Fruit fly (Drosophila melanogaster) whole organism, prepupa: ENCODE data around the gene CG42465.
A peak's percentile ranks its signal among the peaks of the same experiment; 100 is the strongest.

Experiments
- CG10669 ChIP-seq: fragments of 200-800 bp; sonication (Bioruptor generic); optimal IDR thresholded peaks from 3 replicates; lab custom pipeline; 2018; ENCODE audit warnings: missing biosample characterization, mild to moderate bottlenecking, missing genetic modification characterization, moderate library complexity
- CG1621 ChIP-seq: fragments of 200-800 bp; sonication (Bioruptor generic); optimal IDR thresholded peaks from 3 replicates; lab custom pipeline; 2018; ENCODE audit warnings: missing biosample characterization, mild to moderate bottlenecking, missing genetic modification characterization
- CG16779 ChIP-seq: fragments of 200-800 bp; sonication (Bioruptor generic); optimal IDR thresholded peaks from 3 replicates; lab custom pipeline; 2017; ENCODE audit warnings: missing biosample characterization, mild to moderate bottlenecking, missing genetic modification characterization
- CG3032 ChIP-seq: fragments of 200-800 bp; optimal IDR thresholded peaks from 2 replicates; lab custom pipeline; 2019; ENCODE audit warnings: missing biosample characterization, mild to moderate bottlenecking, missing genetic modification characterization, moderate library complexity
- CG31627 ChIP-seq: fragments of 200-800 bp; sonication (Bioruptor generic); optimal IDR thresholded peaks from 3 replicates; lab custom pipeline; 2016; ENCODE audit warnings: missing biosample characterization, missing genetic modification characterization
- CG32006 ChIP-seq: fragments of 200-800 bp; sonication (Bioruptor generic); optimal IDR thresholded peaks from 3 replicates; lab custom pipeline; 2017; ENCODE audit warnings: missing biosample characterization, mild to moderate bottlenecking, missing genetic modification characterization
- CG34406 ChIP-seq: fragments of 200-800 bp; sonication (Bioruptor generic); optimal IDR thresholded peaks from 3 replicates; lab custom pipeline; 2016; ENCODE audit warnings: missing biosample characterization, missing genetic modification characterization
- CG4318 ChIP-seq: fragments of 200-800 bp; sonication (Bioruptor generic); optimal IDR thresholded peaks from 3 replicates; lab custom pipeline; 2017; ENCODE audit warnings: missing biosample characterization, mild to moderate bottlenecking, missing genetic modification characterization
- CG6163 ChIP-seq: fragments of 200-800 bp; sonication (Bioruptor generic); IDR thresholded peaks from 3 replicates; pipeline ENCODE4 v1.3.6; 2022; ENCODE audit warnings: missing biosample characterization, missing genetic modification characterization
- CG6276 ChIP-seq: fragments of 200-800 bp; sonication (Bioruptor generic); optimal IDR thresholded peaks from 2 replicates; lab custom pipeline; 2017; ENCODE audit warnings: missing biosample characterization, mild to moderate bottlenecking, missing genetic modification characterization
- CG6854 ChIP-seq: fragments of 200-800 bp; sonication (Bioruptor generic); optimal IDR thresholded peaks from 2 replicates; lab custom pipeline; 2017; ENCODE audit warnings: missing biosample characterization, mild to moderate bottlenecking, missing genetic modification characterization
- CG7368 ChIP-seq: fragments of 200-800 bp; sonication (Bioruptor generic); optimal IDR thresholded peaks from 3 replicates; lab custom pipeline; 2016; ENCODE audit warnings: missing biosample characterization, missing genetic modification characterization
- CG8119 ChIP-seq: fragments of 200-800 bp; sonication (Bioruptor generic); IDR thresholded peaks from 3 replicates; pipeline ENCODE4 v1.3.6; 2022; ENCODE audit warnings: missing biosample characterization, missing genetic modification characterization
- CG8632 ChIP-seq: fragments of 200-800 bp; sonication (Bioruptor generic); optimal IDR thresholded peaks from 3 replicates; lab custom pipeline; 2016; ENCODE audit warnings: missing biosample characterization, missing genetic modification characterization
- CG9139 ChIP-seq: fragments of 200-800 bp; sonication (Bioruptor generic); optimal IDR thresholded peaks from 3 replicates; lab custom pipeline; 2017; ENCODE audit warnings: missing biosample characterization, mild to moderate bottlenecking, missing genetic modification characterization
- Eip75B ChIP-seq: fragments of 200-800 bp; sonication (Bioruptor generic); optimal IDR thresholded peaks from 3 replicates; lab custom pipeline; 2016; ENCODE audit warnings: missing biosample characterization, missing genetic modification characterization
- Eip93F ChIP-seq: fragments of 200-800 bp; sonication (Bioruptor generic); optimal IDR thresholded peaks from 2 replicates; lab custom pipeline; 2016; ENCODE audit warnings: missing biosample characterization, mild to moderate bottlenecking, missing genetic modification characterization
- Gug ChIP-seq: fragments of 200-800 bp; sonication (Bioruptor generic); IDR thresholded peaks from 2 replicates; pipeline ENCODE4 v1.3.6; 2022; ENCODE audit warnings: missing biosample characterization, missing genetic modification characterization
- Hr39 ChIP-seq: fragments of 200-800 bp; sonication (Bioruptor generic); optimal IDR thresholded peaks from 2 replicates; lab custom pipeline; 2016; ENCODE audit warnings: missing biosample characterization, missing genetic modification characterization
- Hr4 ChIP-seq: fragments of 200-800 bp; sonication (Bioruptor generic); optimal IDR thresholded peaks from 3 replicates; lab custom pipeline; 2016; ENCODE audit warnings: missing biosample characterization, missing genetic modification characterization
- Met ChIP-seq: fragments of 200-800 bp; sonication (Bioruptor generic); optimal IDR thresholded peaks from 3 replicates; lab custom pipeline; 2016; ENCODE audit warnings: missing biosample characterization, missing genetic modification characterization
- OdsH ChIP-seq: fragments of 200-800 bp; sonication (Bioruptor generic); optimal IDR thresholded peaks from 3 replicates; lab custom pipeline; 2016; ENCODE audit warnings: missing biosample characterization, missing genetic modification characterization
- Smox ChIP-seq: fragments of 200-800 bp; sonication (Bioruptor generic); optimal IDR thresholded peaks from 3 replicates; lab custom pipeline; 2016; ENCODE audit warnings: missing biosample characterization, missing genetic modification characterization
- Sox15 ChIP-seq: fragments of 200-800 bp; sonication (Bioruptor generic); optimal IDR thresholded peaks from 3 replicates; lab custom pipeline; 2016; ENCODE audit warnings: missing biosample characterization, missing genetic modification characterization
- cyc ChIP-seq: fragments of 200-800 bp; sonication (Bioruptor generic); optimal IDR thresholded peaks from 3 replicates; lab custom pipeline; 2016; ENCODE audit warnings: missing biosample characterization, missing genetic modification characterization
- dac ChIP-seq: fragments of 200-800 bp; sonication (Bioruptor generic); optimal IDR thresholded peaks from 2 replicates; lab custom pipeline; 2017; ENCODE audit warnings: missing biosample characterization, mild to moderate bottlenecking, missing genetic modification characterization
- dsx ChIP-seq: fragments of 200-800 bp; optimal IDR thresholded peaks from 3 replicates; lab custom pipeline; 2019; ENCODE audit warnings: missing biosample characterization, mild to moderate bottlenecking, missing genetic modification characterization, moderate library complexity; ENCODE audit not compliant: poor library complexity, severe bottlenecking
- fkh ChIP-seq: fragments of 200-800 bp; sonication (Bioruptor generic); optimal IDR thresholded peaks from 3 replicates; lab custom pipeline; 2017; ENCODE audit warnings: missing biosample characterization, mild to moderate bottlenecking, missing genetic modification characterization, moderate library complexity
- lz ChIP-seq: fragments of 200-800 bp; sonication (Bioruptor generic); optimal IDR thresholded peaks from 3 replicates; lab custom pipeline; 2016; ENCODE audit warnings: missing biosample characterization, missing genetic modification characterization
- net ChIP-seq: fragments of 200-800 bp; sonication (Bioruptor generic); optimal IDR thresholded peaks from 3 replicates; lab custom pipeline; 2016; ENCODE audit warnings: missing biosample characterization, missing genetic modification characterization
- svp ChIP-seq: fragments of 200-800 bp; sonication (Bioruptor generic); peaks from one replicate; lab custom pipeline; 2016; ENCODE audit warnings: missing biosample characterization, missing genetic modification characterization
- topi ChIP-seq: fragments of 200-800 bp; sonication (Bioruptor generic); optimal IDR thresholded peaks from 3 replicates; lab custom pipeline; 2016; ENCODE audit warnings: missing biosample characterization, missing genetic modification characterization
- vri ChIP-seq: fragments of 200-800 bp; sonication (Bioruptor generic); optimal IDR thresholded peaks from 3 replicates; lab custom pipeline; 2016; ENCODE audit warnings: missing biosample characterization, mild to moderate bottlenecking, missing genetic modification characterization

Gene CG42465

DNA sequence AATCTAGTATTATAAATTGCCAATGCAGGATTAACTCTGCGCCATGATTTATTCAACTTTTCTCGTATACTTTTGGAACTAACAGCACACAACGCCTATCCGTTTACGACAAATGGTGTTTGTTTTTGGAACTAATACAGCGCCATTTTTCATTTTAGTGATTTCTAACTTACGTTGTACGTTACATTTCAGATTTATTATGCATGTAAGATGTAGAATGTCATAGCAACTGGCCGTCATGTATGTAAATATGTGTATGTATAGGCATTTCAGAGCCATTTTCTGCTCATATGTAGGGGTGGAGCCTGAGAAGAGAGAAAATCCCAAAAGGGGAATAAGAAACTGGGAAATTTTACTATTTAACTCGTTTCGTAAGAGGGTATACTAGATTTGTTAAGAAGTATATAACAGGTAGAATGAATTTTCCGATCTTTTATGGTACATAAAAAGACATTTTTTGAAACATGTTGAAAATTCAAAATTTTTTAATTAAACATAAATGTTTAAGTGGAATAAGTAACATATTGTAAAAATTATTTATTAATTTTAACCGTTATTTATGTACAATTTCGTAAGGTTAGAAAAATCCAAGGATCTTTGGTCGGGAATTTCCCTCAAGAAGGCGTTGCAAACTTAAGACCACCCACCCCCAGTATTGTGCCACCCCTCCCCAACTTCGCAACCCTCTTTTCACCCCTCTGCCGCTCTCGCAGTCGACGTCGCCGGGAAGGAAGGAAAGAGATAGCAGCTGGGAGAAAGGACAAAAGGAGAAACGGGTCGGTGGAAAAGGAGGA is 42.4 kb upstream of the CG42465 start (continued):
- peak; percentile 75 for TF ChIP-seq CG8119 (GFP tag; lab: Robert Waterston, UW)
- TF ChIP-seq dsx (GFP tag; lab: Kevin White, UChicago) = no peak
- peak; percentile 34 for TF ChIP-seq lz (GFP tag; lab: Kevin White, UChicago)
- TF ChIP-seq CG32006 (GFP tag; lab: Kevin White, UChicago) = peak; percentile 62

DNA sequence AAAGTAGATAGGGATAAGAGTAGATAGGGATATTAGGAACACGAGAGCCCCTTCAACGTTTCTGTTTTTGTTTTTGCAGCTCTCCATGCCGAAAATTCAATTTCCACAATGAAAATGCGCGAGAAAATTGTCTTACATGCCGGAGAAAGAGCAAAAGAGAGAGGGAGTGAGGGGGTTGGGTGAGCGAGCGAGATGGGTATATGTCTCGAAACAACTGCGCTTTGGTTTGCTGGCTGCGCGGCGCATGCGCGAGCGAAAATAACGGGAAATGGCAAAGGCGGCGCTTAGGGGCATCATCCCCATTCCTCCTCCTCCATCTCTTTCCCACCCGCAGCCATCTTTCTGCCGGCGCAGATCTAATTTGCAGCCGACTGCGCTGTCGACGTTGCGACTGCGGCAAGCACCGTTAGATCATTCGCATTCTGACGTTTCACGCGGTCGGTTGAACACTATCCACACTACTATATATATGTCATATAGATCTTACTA is 37.6 kb upstream of the CG42465 start, which contains the start of gene Drgx:
Gene Drgx (plus strand): TSS at position 439 of the 489 bp plus-strand sequence.
- TF ChIP-seq topi (GFP tag; lab: Kevin White, UChicago) (no peak), CG6163 (0 out of 3 replicates have a peak, but pooled peaks have one; percentile 11)

DNA sequence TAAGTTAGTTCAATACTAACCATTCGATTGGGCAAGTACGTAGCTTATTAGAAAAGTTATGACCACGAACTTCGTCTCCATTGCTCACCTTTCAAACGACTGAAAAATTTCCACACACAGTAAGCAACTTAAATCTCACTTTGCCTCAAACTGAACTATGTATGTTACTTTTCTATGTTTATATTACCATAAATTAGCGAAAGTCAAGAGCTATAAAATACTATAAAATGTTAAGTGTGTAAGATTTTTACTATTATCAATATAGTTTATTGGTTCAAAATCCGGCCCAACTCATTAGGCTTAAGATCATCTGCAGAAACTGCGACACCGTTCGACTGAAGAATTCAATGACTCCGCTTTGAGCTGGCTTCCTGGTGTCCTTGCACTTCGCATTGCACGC is 31.5 kb upstream of the CG42465 start, which contains the start of gene Sfp24Ba:
Gene Sfp24Ba (minus strand): TSS at position 101 of the 400 bp plus-strand sequence.
- TF ChIP-seq CG31627 (no peak), Hr39 (GFP tag; lab: Kevin White, UChicago) (no peak), svp (no peak), CG6163 (no peak), Eip93F (GFP tag; lab: Kevin White, UChicago) (no peak), CG7368 (no peak), dac (GFP tag; lab: Kevin White, UChicago) (no peak), Eip75B (GFP tag; lab: Kevin White, UChicago) (no peak), cyc (no peak), Smox (no peak)

DNA sequence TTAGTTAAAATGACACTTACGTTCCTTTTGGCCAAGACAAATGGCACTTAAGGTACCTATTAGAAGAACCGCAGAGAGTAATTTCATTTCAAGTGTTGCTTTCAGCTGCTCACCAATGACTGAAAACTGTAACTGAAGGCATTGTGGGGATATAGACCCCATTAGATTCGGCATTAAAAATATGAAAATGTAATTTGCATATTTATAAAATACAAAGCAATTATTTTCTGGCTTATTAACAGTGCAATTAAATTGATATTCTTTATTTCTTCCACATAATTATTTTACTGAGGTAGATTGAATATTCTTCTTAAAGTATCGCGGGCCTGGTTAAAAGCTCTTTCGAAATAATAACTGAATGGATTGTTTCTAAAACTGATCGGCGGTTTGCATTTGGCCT is 31.0 kb upstream of the CG42465 start, which contains the start of gene Sfp24Bd:
Gene Sfp24Bd (minus strand): TSS at position 101 of the 400 bp plus-strand sequence.
- TF ChIP-seq fkh (GFP tag; lab: Kevin White, UChicago) (no peak), CG3032 (tag; lab: Kevin White, UChicago) (no peak), CG6276 (GFP tag; lab: Kevin White, UChicago) (no peak), CG10669 (no peak), CG1621 (tag; lab: Kevin White, UChicago) (no peak), CG4318 (GFP tag; lab: Kevin White, UChicago) (no peak), OdsH (GFP tag; lab: Kevin White, UChicago) (no peak), Gug (GFP tag; lab: Robert Waterston, UW) (no peak), dac (GFP tag; lab: Kevin White, UChicago) (no peak), net (no peak), Smox (no peak), CG8119 (GFP tag; lab: Robert Waterston, UW) (no peak), Met (GFP tag; lab: Kevin White, UChicago) (no peak), CG6854 (no peak), Hr39 (GFP tag; lab: Kevin White, UChicago) (no peak), Hr4 (GFP tag; lab: Kevin White, UChicago) (no peak), lz (GFP tag; lab: Kevin White, UChicago) (no peak), CG8632 (GFP tag; lab: Kevin White, UChicago) (no peak)
- TF ChIP-seq, all 60 proteins: peak for 0

DNA sequence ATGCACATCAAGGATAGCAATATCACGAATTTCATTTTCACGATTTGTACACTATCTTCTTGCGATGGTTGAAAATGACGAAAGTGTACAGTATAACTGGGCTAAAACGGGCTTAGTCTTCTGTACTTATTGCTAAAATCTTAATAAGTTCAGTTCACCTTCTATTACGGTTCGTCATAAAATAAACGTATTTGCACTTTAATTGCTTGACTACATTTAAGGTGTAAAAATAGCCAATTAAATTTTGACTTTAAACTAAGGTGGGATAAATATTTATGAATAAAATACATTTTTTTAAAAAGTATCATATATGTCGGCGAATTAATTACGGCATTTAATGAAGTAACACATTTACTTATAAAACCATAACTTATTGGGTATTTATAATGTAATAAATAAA is 30.3 kb upstream of the CG42465 start, which contains the start of gene Sfp24Bb:
Gene Sfp24Bb (minus strand): TSS at position 101 of the 400 bp plus-strand sequence.
- no peak for TF ChIP-seq CG16779 (tag; lab: Kevin White, UChicago)
- no peak for TF ChIP-seq CG34406
- TF ChIP-seq Gug (GFP tag; lab: Robert Waterston, UW) = no peak
- no peak for TF ChIP-seq dac (GFP tag; lab: Kevin White, UChicago)
- no peak for TF ChIP-seq CG9139 (GFP tag; lab: Kevin White, UChicago)
- no peak for TF ChIP-seq CG32006 (GFP tag; lab: Kevin White, UChicago)
- no peak for TF ChIP-seq OdsH (GFP tag; lab: Kevin White, UChicago)
- TF ChIP-seq vri = no peak
- TF ChIP-seq CG6854 = no peak
- TF ChIP-seq CG3032 (tag; lab: Kevin White, UChicago) = no peak
- no peak for TF ChIP-seq Sox15 (GFP tag; lab: Kevin White, UChicago)
- TF ChIP-seq CG10669 = no peak
